Fruit fly (Drosophila melanogaster): ENCODE measurements around the gene Cog4.

The Cog4 gene

DNA sequence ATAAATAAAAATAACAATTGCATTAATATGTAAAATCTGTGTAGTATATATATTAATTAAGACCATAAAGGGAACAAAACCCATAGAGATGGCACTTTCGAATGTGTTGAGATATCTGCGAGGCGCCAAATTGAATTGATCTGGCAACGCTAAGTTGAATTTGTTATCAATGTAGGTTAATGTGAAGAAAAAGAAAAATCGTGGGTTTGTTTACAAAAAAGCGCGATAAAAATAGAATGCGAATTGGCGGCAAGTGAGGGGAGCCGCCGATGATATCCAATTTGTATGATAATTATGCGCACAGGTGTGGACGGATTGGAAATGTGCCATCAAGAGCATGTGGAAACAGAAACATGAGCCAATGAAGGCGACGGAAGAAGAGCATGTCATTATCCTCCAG, 8.6 kb downstream of the Cog4 start (continued):
- TF ChIP-seq Dp (GFP tag; optimal IDR thresholded peaks at IDR 0.05) (peak; percentile 99), so (GFP tag; IDR thresholded peaks at IDR 0.05) (peak; percentile 67; the same call in 2 of the 3 replicates), sug (tag; optimal IDR thresholded peaks at IDR 0.05) (peak; percentile 26), CG12659 (GFP tag; optimal IDR thresholded peaks at IDR 0.05) (peak; percentile 14), sna (GFP tag; IDR thresholded peaks at IDR 0.05; ENCODE audit: partially characterized antibody) (no peak), CG34224 (GFP tag; IDR thresholded peaks at IDR 0.05; ENCODE audit: partially characterized antibody) (peak; percentile 46), PHDP (tag; optimal IDR thresholded peaks at IDR 0.05) (no peak), CG14710 (tag; optimal IDR thresholded peaks at IDR 0.05) (peak; percentile 30), nau (GFP tag; optimal IDR thresholded peaks at IDR 0.05) (peak; percentile 31), kni (GFP tag; optimal IDR thresholded peaks at IDR 0.05) (peak; percentile 44), CG3847 (GFP tag; IDR thresholded peaks at IDR 0.05) (0 out of 2 replicates have a peak, but pooled peaks have one; percentile 17), CG11560 (tag; IDR thresholded peaks at IDR 0.05) (no peak), Lhr (GFP tag; optimal IDR thresholded peaks at IDR 0.05) (no peak), E2f2 (GFP tag; IDR thresholded peaks at IDR 0.05) (peak; percentile 97), CG13287 (GFP tag; IDR thresholded peaks at IDR 0.05; ENCODE audit: partially characterized antibody) (peak; percentile 74), BEAF-32 (GFP tag; optimal IDR thresholded peaks at IDR 0.05) (peak; percentile 63), Vsx1 (GFP tag; optimal IDR thresholded peaks at IDR 0.05) (no peak), unc-4 (GFP tag; IDR thresholded peaks at IDR 0.05; ENCODE audit: partially characterized antibody) (peak; percentile 45; the same call in 1 of the 2 replicates), Dref (GFP tag; IDR thresholded peaks at IDR 0.05) (peak; percentile 55), Dll (GFP tag; IDR thresholded peaks at IDR 0.05; ENCODE audit: partially characterized antibody) (peak; percentile 64; the same call in 3 of the 4 replicates), Scr (GFP tag; IDR thresholded peaks at IDR 0.05; ENCODE audit: partially characterized antibody) (peak; percentile 54; the same call in 1 of the 2 replicates), Bgb (GFP tag; IDR thresholded peaks at IDR 0.05; ENCODE audit: partially characterized antibody) (peak; percentile 34; the same call in 1 of the 2 replicates), Hr3 (GFP tag; optimal IDR thresholded peaks at IDR 0.05) (peak; percentile 82), bsh (GFP tag; optimal IDR thresholded peaks at IDR 0.05) (no peak), bigmax (GFP tag; optimal IDR thresholded peaks at IDR 0.05) (peak; percentile 91), GATAe (GFP tag; conservative IDR thresholded peaks at IDR 0.05) (peak; percentile 66), amos (GFP tag; IDR thresholded peaks at IDR 0.05; ENCODE audit: partially characterized antibody) (peak; percentile 49; the same call in 1 of the 2 replicates), Oli (tag; optimal IDR thresholded peaks at IDR 0.05) (no peak)

DNA sequence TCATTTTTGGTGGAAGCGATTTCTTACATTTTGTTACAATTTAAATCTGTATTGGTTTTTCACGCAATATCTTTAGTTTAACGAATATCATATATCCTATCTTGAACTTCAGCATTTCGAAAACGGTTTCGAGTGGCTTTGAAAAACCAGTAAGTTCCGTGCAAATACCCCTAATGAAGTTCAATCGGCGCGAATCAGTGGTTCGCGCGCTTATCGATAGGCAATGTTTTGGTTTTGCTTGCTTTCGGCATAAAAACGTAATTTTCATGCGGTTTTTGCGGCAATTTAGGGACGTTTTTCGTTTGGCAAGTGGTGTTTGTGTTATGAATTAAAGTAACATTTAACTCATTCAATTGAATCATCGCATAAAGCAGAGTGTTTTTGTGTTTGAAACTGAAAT, 11.5 kb downstream of the Cog4 start, which contains the start of gene RluA-2:
Gene RluA-2, plus strand, starts transcription at position 195 of the 400 bp plus-strand sequence.
- peak; percentile 61 for TF ChIP-seq CG13287 (GFP tag; IDR thresholded peaks at IDR 0.05; ENCODE audit: partially characterized antibody)
- TF ChIP-seq twi (tag; optimal IDR thresholded peaks at IDR 0.05), result no peak
- TF ChIP-seq sna (GFP tag; IDR thresholded peaks at IDR 0.05; ENCODE audit: partially characterized antibody), result 0 out of 2 replicates have a peak, but pooled peaks have one; percentile 40
- no peak for TF ChIP-seq CG14050 (GFP tag; IDR thresholded peaks at IDR 0.05)
- peak; percentile 53; the same call in 1 of the 2 replicates for TF ChIP-seq Scr (GFP tag; IDR thresholded peaks at IDR 0.05; ENCODE audit: partially characterized antibody)
- TF ChIP-seq lilli (GFP tag; optimal IDR thresholded peaks at IDR 0.05), result no peak
- TF ChIP-seq Dip3 (GFP tag; optimal IDR thresholded peaks at IDR 0.05), result no peak
- TF ChIP-seq Dll (GFP tag; IDR thresholded peaks at IDR 0.05; ENCODE audit: partially characterized antibody), result 0 out of 4 replicates have a peak, but pooled peaks have one; percentile 43
- TF ChIP-seq wek (GFP tag; optimal IDR thresholded peaks at IDR 0.05), result peak; percentile 94
- TF ChIP-seq Aef1 (GFP tag; IDR thresholded peaks at IDR 0.05), result no peak
- peak; percentile 58 for TF ChIP-seq Dref (GFP tag; IDR thresholded peaks at IDR 0.05)
- TF ChIP-seq CG34422 (GFP tag; IDR thresholded peaks at IDR 0.05), result no peak
- TF ChIP-seq CG2116 (GFP tag; optimal IDR thresholded peaks at IDR 0.05), result peak; percentile 4
- peak; percentile 24; the same call in 1 of the 2 replicates for TF ChIP-seq Bgb (GFP tag; IDR thresholded peaks at IDR 0.05; ENCODE audit: partially characterized antibody)
- no peak for TF ChIP-seq CG8281 (tag; optimal IDR thresholded peaks at IDR 0.05)
- peak; percentile 38 for TF ChIP-seq stwl (tag; optimal IDR thresholded peaks at IDR 0.05)
- TF ChIP-seq MBD-R2 (GFP tag; IDR thresholded peaks at IDR 0.05), result peak; percentile 52; the same call in 1 of the 2 replicates
- peak; percentile 98 for TF ChIP-seq CG15514 (GFP tag; optimal IDR thresholded peaks at IDR 0.05)
- no peak for TF ChIP-seq CG8924 (tag; optimal IDR thresholded peaks at IDR 0.05)
- peak; percentile 22 for TF ChIP-seq pzg (GFP tag; optimal IDR thresholded peaks at IDR 0.05)
- TF ChIP-seq amos (GFP tag; IDR thresholded peaks at IDR 0.05; ENCODE audit: partially characterized antibody), result peak; percentile 18; the same call in 1 of the 2 replicates
- TF ChIP-seq CG11723 (GFP tag; optimal IDR thresholded peaks at IDR 0.05), result no peak
- TF ChIP-seq CG3726 (GFP tag; IDR thresholded peaks at IDR 0.05), result no peak
- TF ChIP-seq Myb (GFP tag; optimal IDR thresholded peaks at IDR 0.05), result peak; percentile 81
- TF ChIP-seq eve (GFP tag; optimal IDR thresholded peaks at IDR 0.05), result peak in 1 of 2 experiments; percentile 26

Measured in whole organism, embryonic.